Fruit fly (Drosophila melanogaster): Measurements from ENCODE around the gene CG8086.

The CG8086 gene

DNA sequence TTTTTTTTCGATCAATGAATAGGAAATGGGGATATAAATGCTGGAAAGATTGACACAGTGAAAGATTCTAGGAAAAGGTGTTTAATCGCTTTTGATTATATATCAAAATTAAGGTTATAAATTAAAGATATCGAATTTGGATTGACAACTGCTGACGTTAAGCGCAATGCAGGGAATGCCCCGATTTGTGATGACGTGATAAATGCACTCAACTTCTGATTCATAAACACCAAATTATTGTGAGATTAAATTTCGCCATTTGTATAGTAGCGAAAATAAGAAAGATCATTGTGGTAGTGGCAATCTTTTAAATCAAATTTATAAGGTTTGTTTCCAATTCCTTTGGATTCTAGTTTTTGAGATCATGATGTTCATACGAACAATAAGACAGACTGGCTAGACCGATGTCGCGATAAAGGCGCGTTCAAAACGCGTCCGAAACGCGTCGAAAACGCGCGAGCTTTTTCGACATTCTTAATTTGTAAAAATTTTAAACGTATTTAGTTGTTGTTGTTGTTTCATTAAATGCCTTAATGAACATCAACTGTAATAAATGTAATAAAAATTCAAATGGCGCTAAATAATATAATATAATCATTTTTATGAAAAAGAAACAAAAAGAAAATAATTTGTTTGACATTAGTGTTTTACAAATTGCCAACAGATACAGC is 41.9 kb downstream of the CG8086 start, which contains the start of gene CG8349:
Gene CG8349, plus strand, starts transcription at position 657 of the 671 bp plus-strand sequence.
- TF ChIP-seq CTCF (optimal IDR thresholded peaks at IDR 0.05), result no peak
- no peak for TF ChIP-seq CG8478 (optimal IDR thresholded peaks at IDR 0.05)

- TF ChIP-seq CG8478 (optimal IDR thresholded peaks at IDR 0.05), result no peak
- no peak for TF ChIP-seq CTCF (optimal IDR thresholded peaks at IDR 0.05)
Measured at dm6 chr2L:8213987-8214386, 43.3 kb downstream of the CG8086 start, which contains the start of gene CG8353. Gene CG8353, plus strand, starts transcription at chr2L:8214045.

DNA sequence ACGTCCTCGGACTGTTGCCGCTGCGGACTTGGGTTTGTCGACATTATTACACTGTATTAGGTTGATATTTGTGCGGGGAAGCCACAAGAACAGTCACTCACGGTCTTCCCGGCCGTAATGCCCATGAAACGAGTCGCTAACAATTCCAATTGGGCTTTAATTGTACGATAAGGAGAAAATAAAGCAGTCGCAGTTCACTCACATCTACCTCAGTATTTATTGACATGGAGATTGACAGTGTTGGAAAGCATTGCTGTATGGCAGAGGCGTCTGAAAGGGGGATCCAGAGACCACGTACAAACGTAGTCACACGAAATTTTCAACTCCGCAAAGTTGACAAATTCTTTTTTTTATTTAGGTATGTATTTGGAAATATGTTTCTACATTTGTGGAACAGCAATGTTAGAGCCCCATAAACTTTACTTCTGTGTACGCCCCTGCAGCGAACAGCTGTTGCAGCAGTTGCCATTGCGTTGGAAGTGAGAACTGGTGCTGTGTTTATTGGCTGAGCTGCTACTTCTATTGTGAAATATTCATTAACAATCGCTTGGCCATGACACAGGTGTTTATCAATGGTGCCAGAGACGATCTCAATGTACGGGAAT is 44.5 kb downstream of the CG8086 start, which contains the start of the genes CG8372 and CG8360:
Gene CG8372, minus strand, starts transcription at position 237 of the 605 bp plus-strand sequence.
Gene CG8360, plus strand, starts transcription at position 294 of the 605 bp plus-strand sequence.
- TF ChIP-seq CG8478 (optimal IDR thresholded peaks at IDR 0.05) (no peak), CTCF (optimal IDR thresholded peaks at IDR 0.05) (peak in 1 of 2 experiments; percentile 16)

dm6 chr2L:8211070-8211469 is 46.2 kb downstream of the CG8086 start, which contains the start of gene Ssb-c31a:
Gene Ssb-c31a, plus strand, starts transcription at chr2L:8211347.
- TF ChIP-seq CTCF (optimal IDR thresholded peaks at IDR 0.05), result no peak
- no peak for TF ChIP-seq CG8478 (optimal IDR thresholded peaks at IDR 0.05)

DNA sequence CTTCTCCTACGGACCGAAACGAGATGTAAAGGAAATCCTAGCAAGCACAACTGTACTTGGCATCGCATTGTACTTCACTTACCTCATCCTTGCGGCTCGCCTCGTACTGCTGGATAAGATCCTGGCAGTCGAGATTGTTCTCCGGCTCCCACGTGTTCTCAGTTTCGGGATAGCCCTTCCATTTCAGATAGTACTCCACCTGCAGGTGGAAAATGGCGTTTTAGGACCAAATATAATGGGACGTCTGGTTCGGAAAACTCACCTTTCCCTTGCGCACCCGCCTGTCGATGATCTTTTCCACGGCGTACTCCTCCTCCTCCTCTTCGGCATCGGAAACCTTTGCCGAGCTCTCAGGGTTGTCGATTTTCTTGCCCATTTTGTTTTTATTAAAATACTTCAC is 46.8 kb downstream of the CG8086 start:
- TF ChIP-seq CTCF (optimal IDR thresholded peaks at IDR 0.05) (peak; percentile 47 to 51), CG8478 (optimal IDR thresholded peaks at IDR 0.05) (no peak)

- no peak for TF ChIP-seq CTCF (optimal IDR thresholded peaks at IDR 0.05)
- no peak for TF ChIP-seq CG8478 (optimal IDR thresholded peaks at IDR 0.05)
Measured at dm6 chr2L:8209362-8209761, 47.9 kb downstream of the CG8086 start.

dm6 chr2L:8205871-8206270 is 51.4 kb downstream of the CG8086 start, which contains the start of gene CG8419:
Gene CG8419, plus strand, starts transcription at chr2L:8206171.
- TF ChIP-seq CTCF (optimal IDR thresholded peaks at IDR 0.05), result no peak
- TF ChIP-seq CG8478 (optimal IDR thresholded peaks at IDR 0.05), result no peak

DNA sequence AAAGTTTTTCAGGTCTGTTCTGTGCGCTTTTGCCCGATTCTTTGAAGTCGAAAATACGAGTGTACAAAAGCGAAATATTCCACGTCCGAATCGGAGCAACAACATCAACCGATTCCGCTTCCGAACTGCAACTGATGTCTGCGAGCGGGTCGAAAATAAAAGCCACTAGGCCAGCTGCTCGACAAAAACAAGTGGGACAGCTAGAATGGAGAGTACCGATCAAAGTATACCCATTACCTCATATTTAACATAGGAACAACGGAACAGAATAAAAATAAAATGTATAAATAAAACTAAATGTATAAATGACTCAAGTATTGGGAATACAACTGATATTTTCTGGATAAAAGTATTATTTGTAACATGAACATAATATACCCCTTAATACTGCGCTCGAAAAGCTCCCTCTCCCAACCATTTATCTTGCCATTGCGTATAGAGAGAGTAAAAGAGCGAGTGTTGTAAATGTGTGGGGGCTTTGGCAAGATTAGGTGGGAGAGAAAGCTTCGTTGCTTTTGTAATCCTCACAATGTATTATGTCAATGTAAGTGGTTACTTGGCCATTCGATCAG is 52.2 kb downstream of the CG8086 start, which contains the start of gene SLC5A11:
Gene SLC5A11, minus strand, starts transcription at position 137 of the 572 bp plus-strand sequence.
- TF ChIP-seq CG8478 (optimal IDR thresholded peaks at IDR 0.05) (no peak), CTCF (optimal IDR thresholded peaks at IDR 0.05) (no peak)

dm6 chr2L:8204366-8204765 is 52.9 kb downstream of the CG8086 start:
- TF ChIP-seq CTCF (optimal IDR thresholded peaks at IDR 0.05), result no peak
- no peak for TF ChIP-seq CG8478 (optimal IDR thresholded peaks at IDR 0.05)

dm6 chr2L:8203748-8204147 is 53.6 kb downstream of the CG8086 start:
- TF ChIP-seq CG8478 (optimal IDR thresholded peaks at IDR 0.05), result no peak
- no peak for TF ChIP-seq CTCF (optimal IDR thresholded peaks at IDR 0.05)

DNA sequence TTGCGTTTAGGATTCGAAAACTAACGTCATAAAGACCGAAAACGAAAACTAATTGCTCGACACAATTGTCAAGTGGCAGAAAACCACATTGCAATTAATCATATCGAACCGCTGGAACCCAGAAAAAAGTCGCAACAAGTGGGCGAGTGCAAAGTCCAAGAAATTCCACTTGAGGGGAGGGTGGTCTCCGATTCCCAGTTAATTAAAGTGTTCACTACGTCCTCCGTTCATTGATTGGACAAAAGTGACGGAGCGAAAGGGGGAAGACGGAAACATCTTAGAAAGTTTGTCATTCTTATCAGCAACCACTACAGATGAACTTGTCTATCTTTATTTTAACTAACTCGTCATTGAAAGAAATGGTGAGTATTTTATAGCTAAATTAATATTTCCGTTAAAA is 54.7 kb downstream of the CG8086 start:
- TF ChIP-seq CG8478 (optimal IDR thresholded peaks at IDR 0.05), result no peak
- no peak for TF ChIP-seq CTCF (optimal IDR thresholded peaks at IDR 0.05)

- TF ChIP-seq CG8478 (optimal IDR thresholded peaks at IDR 0.05), result no peak
Measured at dm6 chr2L:8198757-8199156, 58.5 kb downstream of the CG8086 start, which contains the start of gene PGAP5. Gene PGAP5, plus strand, starts transcription at chr2L:8198882.

DNA sequence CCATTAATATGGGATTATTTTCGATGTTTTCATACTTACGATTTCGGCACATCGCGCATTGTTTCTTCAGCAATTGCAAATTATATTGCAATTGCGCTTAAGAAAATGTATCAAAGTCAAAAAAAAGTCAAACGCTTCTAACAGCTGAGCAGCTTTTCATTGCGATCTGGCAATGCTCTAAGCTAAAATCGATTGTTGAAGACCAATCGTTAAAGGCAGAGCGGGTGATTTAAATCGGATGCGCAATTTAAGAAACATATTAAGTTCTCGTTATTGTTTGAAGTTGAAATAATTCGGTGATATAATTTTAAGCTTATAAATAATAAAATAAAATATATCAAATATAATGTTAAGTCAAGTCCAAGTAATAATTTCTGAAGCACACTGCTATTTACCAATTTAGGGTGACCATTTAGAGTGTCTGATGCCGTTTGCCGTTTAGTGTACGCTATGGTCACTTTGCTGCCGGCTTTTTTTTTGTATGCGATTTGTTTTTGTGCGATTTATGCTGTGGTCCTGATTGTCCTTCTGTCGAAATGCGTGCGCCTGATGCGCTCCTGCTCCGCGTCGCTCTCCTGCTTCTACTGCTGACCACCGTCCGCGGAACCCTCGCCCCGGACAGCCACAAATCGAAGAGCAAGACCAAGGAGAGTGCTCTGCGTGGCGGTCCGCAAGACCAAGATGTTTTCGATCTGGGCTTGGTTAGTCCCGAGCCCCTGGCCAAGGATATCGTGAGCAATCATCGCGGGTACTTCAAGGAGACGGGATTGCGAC is 60.4 kb downstream of the CG8086 start, which contains the start of the genes CG8475 and CG8460:
Gene CG8475, minus strand, starts transcription at position 162 of the 774 bp plus-strand sequence.
Gene CG8460, plus strand, starts transcription at position 437 of the 774 bp plus-strand sequence.
- TF ChIP-seq CG8478 (optimal IDR thresholded peaks at IDR 0.05) (no peak), CTCF (optimal IDR thresholded peaks at IDR 0.05) (no peak)

DNA sequence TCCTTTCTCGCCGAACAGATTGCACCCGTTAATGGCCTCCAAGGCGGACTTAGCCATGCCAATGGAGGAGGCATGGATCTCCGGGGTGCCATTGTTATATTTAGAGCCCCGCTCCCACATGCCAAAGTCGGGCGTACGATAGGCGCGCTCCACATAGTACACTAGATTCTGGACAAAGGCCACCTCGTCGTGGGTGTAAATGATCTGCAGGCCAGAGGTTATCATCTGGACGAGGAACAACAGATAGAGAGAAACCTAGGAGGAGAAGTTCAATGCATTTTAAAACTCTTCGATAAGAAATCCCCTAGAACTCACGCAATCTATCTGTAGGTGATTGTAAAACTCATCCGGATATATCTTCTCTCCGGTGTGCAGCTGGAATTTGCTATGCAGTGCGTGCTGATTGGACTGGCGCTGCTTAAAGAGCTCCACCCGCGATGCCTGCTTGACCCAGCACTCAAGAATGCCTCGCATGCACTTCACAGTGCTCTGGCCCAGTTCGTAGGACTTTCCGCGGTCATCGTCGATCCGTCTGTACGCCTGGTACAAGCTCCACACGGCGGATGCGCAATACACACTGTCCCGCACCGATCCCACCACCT is 61.5 kb downstream of the CG8086 start:
- TF ChIP-seq CG8478 (optimal IDR thresholded peaks at IDR 0.05) (no peak), CTCF (optimal IDR thresholded peaks at IDR 0.05) (no peak)
